Fruit fly (Drosophila melanogaster) whole organism, wandering third instar larva: ENCODE data around the gene Jon25Bii.
A peak's percentile ranks its signal among the peaks of the same experiment; 100 is the strongest.

Source experiments
- Abd-B ChIP-seq: fragments of >200 bp; optimal IDR thresholded peaks from 2 replicates; lab custom pipeline; 2017; ENCODE audit warnings: missing biosample characterization, missing genetic modification characterization
- CG32264 ChIP-seq: fragments of 200-800 bp; sonication (Bioruptor generic); optimal IDR thresholded peaks from 2 replicates; lab custom pipeline; 2016; ENCODE audit warnings: missing biosample characterization, missing genetic modification characterization
- Dfd ChIP-seq: fragments of >200 bp; optimal IDR thresholded peaks from 2 replicates; lab custom pipeline; 2017; ENCODE audit warnings: missing biosample characterization, missing genetic modification characterization
- Myc ChIP-seq: fragments of >200 bp; optimal IDR thresholded peaks from 2 replicates; lab custom pipeline; 2017
- OdsH ChIP-seq: fragments of 200-800 bp; sonication (Bioruptor generic); optimal IDR thresholded peaks from 2 replicates; lab custom pipeline; 2016; ENCODE audit warnings: missing biosample characterization, mild to moderate bottlenecking, missing genetic modification characterization
- Rel ChIP-seq, 2 experiments: fragments of 200-800 bp; sonication (Bioruptor generic) in 1 of 2; optimal IDR thresholded peaks; 2 replicates in 1 of 2; 3 replicates in 1 of 2; lab custom pipeline; 2016 to 2019; ENCODE audit warnings: mild to moderate bottlenecking in 2 of 2, missing biosample characterization in 2 of 2, missing genetic modification characterization in 2 of 2, moderate library complexity in 1 of 2
- dsf ChIP-seq: sonication (Bioruptor generic); optimal IDR thresholded peaks from 2 replicates; lab custom pipeline; 2016; ENCODE audit warnings: missing biosample characterization, missing genetic modification characterization, borderline replicate concordance
- fru ChIP-seq: fragments of 200-800 bp; sonication (Bioruptor generic); optimal IDR thresholded peaks from 3 replicates; lab custom pipeline; 2016; ENCODE audit warnings: missing biosample characterization, mild to moderate bottlenecking, missing genetic modification characterization
- h ChIP-seq: fragments of 200-800 bp; sonication (Bioruptor generic); optimal IDR thresholded peaks from 3 replicates; lab custom pipeline; 2016; ENCODE audit warnings: missing biosample characterization, mild to moderate bottlenecking, missing genetic modification characterization
- lola ChIP-seq: fragments of >200 bp; optimal IDR thresholded peaks from 2 replicates; lab custom pipeline; 2017; ENCODE audit warnings: missing biosample characterization, missing genetic modification characterization
- pan ChIP-seq: fragments of >200 bp; optimal IDR thresholded peaks from 2 replicates; lab custom pipeline; 2017
- psq ChIP-seq: fragments of 200-800 bp; sonication (Bioruptor generic); optimal IDR thresholded peaks from 3 replicates; lab custom pipeline; 2017; ENCODE audit warnings: missing biosample characterization, mild to moderate bottlenecking, missing genetic modification characterization, moderate library complexity
- tai ChIP-seq: sonication (Bioruptor generic); optimal IDR thresholded peaks from 2 replicates; lab custom pipeline; 2016; ENCODE audit warnings: missing biosample characterization, missing genetic modification characterization
- usp ChIP-seq: fragments of >200 bp; optimal IDR thresholded peaks from 2 replicates; lab custom pipeline; 2017; ENCODE audit warnings: missing biosample characterization, missing genetic modification characterization

DNA sequence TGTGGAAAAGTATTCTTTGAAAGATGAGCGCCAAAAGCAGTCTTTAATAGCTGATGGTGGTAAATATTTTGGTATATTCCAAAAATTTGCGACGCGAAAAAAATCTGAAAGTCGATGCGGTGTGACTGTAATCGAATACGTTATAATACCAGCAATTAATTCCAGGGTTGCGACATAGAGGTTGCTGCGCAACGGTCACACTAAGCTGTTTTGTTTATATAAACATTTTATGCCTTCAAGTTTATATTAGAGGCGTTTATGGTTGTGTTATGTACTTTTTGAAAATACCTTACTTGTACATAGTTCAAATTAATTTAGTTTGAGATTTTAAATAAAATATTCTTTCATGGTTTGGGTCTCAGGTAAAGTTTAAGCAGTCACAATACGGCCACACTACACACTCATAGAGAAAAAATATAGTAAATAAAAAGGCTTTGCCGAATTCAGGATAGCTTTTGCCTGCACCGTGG lies 18.4 kb upstream of the Jon25Bii start, which contains the start of gene CG14043:
- TF ChIP-seq Abd-B (GFP tag; lab: Kevin White, UChicago) (no peak), dsf (GFP tag; lab: Kevin White, UChicago) (no peak), CG32264 (GFP tag; lab: Kevin White, UChicago) (no peak), h (GFP tag; lab: Kevin White, UChicago) (no peak), Rel (GFP tag; optimal IDR thresholded peaks at IDR 0.05; lab: Kevin White, UChicago) (no peak), Rel (tag; optimal IDR thresholded peaks at IDR 0.05; lab: Kevin White, UChicago) (peak; percentile 51), lola (GFP tag; lab: Kevin White, UChicago) (no peak), usp (GFP tag; lab: Kevin White, UChicago) (no peak), Myc (lab: Kevin White, UChicago) (peak; percentile 46), Dfd (GFP tag; lab: Kevin White, UChicago) (no peak), OdsH (GFP tag; lab: Kevin White, UChicago) (no peak), psq (no peak), tai (GFP tag; lab: Kevin White, UChicago) (no peak), pan (no peak), fru (GFP tag; lab: Kevin White, UChicago) (no peak)
